Worm (Caenorhabditis elegans) whole organism, mixed stage, embryonic: ENCODE data around the gene F13H8.1.

Experiments used
- M03D4.4 ChIP-seq: sonication (generic microtip); optimal IDR thresholded peaks from 2 replicates; lab custom pipeline; 2017; ENCODE audit warnings: mild to moderate bottlenecking, missing genetic modification characterization, missing compliant biosample characterization
- bed-3 ChIP-seq: fragments of 200-800 bp; sonication (Bioruptor generic); optimal IDR thresholded peaks from 3 replicates; lab custom pipeline; 2018; ENCODE audit warnings: mild to moderate bottlenecking, missing genetic modification characterization, moderate library complexity, missing compliant biosample characterization
- blmp-1 ChIP-seq: fragments of 150-350 bp; optimal IDR thresholded peaks from 2 replicates; lab custom pipeline; 2014; ENCODE audit warnings: missing biosample characterization, missing genetic modification characterization
- ceh-39 ChIP-seq: fragments of 150-350 bp; optimal IDR thresholded peaks from 2 replicates; lab custom pipeline; 2014; ENCODE audit warnings: missing biosample characterization, missing genetic modification characterization
- ceh-43 ChIP-seq: fragments of 200-800 bp; sonication (Bioruptor generic); optimal IDR thresholded peaks from 2 replicates; lab custom pipeline; 2018; ENCODE audit warnings: mild to moderate bottlenecking, missing genetic modification characterization, moderate library complexity, missing compliant biosample characterization
- ceh-83 ChIP-seq: fragments of 200-800 bp; sonication (Bioruptor generic); optimal IDR thresholded peaks from 2 replicates; lab custom pipeline; 2018; ENCODE audit warnings: mild to moderate bottlenecking, missing genetic modification characterization, missing compliant biosample characterization
- ces-1 ChIP-seq: fragments of 150-350 bp; optimal IDR thresholded peaks from 2 replicates; lab custom pipeline; 2014; ENCODE audit warnings: missing biosample characterization, missing genetic modification reagents, missing genetic modification characterization
- cnd-1 ChIP-seq: fragments of 200-800 bp; sonication (Bioruptor generic); optimal IDR thresholded peaks from 2 replicates; lab custom pipeline; 2018; ENCODE audit warnings: mild to moderate bottlenecking, missing genetic modification characterization, missing compliant biosample characterization
- drap-1 ChIP-seq: fragments of 200-800 bp; sonication (Bioruptor generic); optimal IDR thresholded peaks from 3 replicates; lab custom pipeline; 2018; ENCODE audit warnings: mild to moderate bottlenecking, missing genetic modification characterization, missing compliant biosample characterization
- elt-1 ChIP-seq: sonication (generic microtip); optimal IDR thresholded peaks from 2 replicates; lab custom pipeline; 2017; ENCODE audit warnings: missing genetic modification characterization, mild to moderate bottlenecking, missing compliant biosample characterization, antibody characterized with exemption, moderate library complexity, borderline replicate concordance; ENCODE audit not compliant: insufficient read depth
- elt-3 ChIP-seq: fragments of 150-350 bp; optimal IDR thresholded peaks from 2 replicates; lab custom pipeline; 2014; ENCODE audit warnings: missing biosample characterization, missing genetic modification characterization
- flh-1 ChIP-seq: fragments of 200-800 bp; sonication (Bioruptor generic); optimal IDR thresholded peaks from 2 replicates; lab custom pipeline; 2018; ENCODE audit warnings: mild to moderate bottlenecking, missing genetic modification characterization, moderate library complexity, missing compliant biosample characterization
- ham-2 ChIP-seq: fragments of 200-800 bp; sonication (Bioruptor generic); optimal IDR thresholded peaks from 2 replicates; lab custom pipeline; 2018; ENCODE audit warnings: mild to moderate bottlenecking, missing genetic modification characterization, missing compliant biosample characterization
- hlh-1 ChIP-seq: fragments of 150-350 bp; optimal IDR thresholded peaks from 2 replicates; lab custom pipeline; 2014; ENCODE audit warnings: missing biosample characterization, missing genetic modification reagents, missing genetic modification characterization
- lin-32 ChIP-seq: fragments of 200-800 bp; sonication (Bioruptor generic); optimal IDR thresholded peaks from 2 replicates; lab custom pipeline; 2018; ENCODE audit warnings: mild to moderate bottlenecking, missing genetic modification characterization, missing compliant biosample characterization
- lsy-2 ChIP-seq: fragments of 150-350 bp; optimal IDR thresholded peaks from 2 replicates; lab custom pipeline; 2014; ENCODE audit warnings: missing biosample characterization, missing genetic modification characterization
- mab-5 ChIP-seq: fragments of 150-350 bp; optimal IDR thresholded peaks from 2 replicates; lab custom pipeline; 2014; ENCODE audit warnings: missing biosample characterization, missing genetic modification characterization
- mep-1 ChIP-seq: fragments of 150-350 bp; optimal IDR thresholded peaks from 2 replicates; lab custom pipeline; 2017; ENCODE audit warnings: missing biosample characterization, missing genetic modification reagents, missing genetic modification characterization, inconsistent platforms
- mls-2 ChIP-seq: sonication (generic microtip); optimal IDR thresholded peaks from 2 replicates; lab custom pipeline; 2016; ENCODE audit warnings: mild to moderate bottlenecking, missing genetic modification characterization, moderate library complexity, missing compliant biosample characterization
- nhr-12 ChIP-seq: fragments of 150-350 bp; optimal IDR thresholded peaks from 2 replicates; lab custom pipeline; 2014; ENCODE audit warnings: missing biosample characterization, missing genetic modification characterization
- nhr-2 ChIP-seq: fragments of 150-350 bp; optimal IDR thresholded peaks from 2 replicates; lab custom pipeline; 2014; ENCODE audit warnings: missing biosample characterization, missing genetic modification characterization
- nhr-28 ChIP-seq: fragments of 150-350 bp; optimal IDR thresholded peaks from 2 replicates; lab custom pipeline; 2014; ENCODE audit warnings: missing biosample characterization, missing genetic modification characterization
- pha-4 ChIP-seq: fragments of 150-350 bp; optimal IDR thresholded peaks from 2 replicates; lab custom pipeline; 2018; ENCODE audit warnings: missing biosample characterization, missing genetic modification reagents, missing genetic modification characterization
- sem-2 ChIP-seq: fragments of 200-800 bp; sonication (Bioruptor generic); optimal IDR thresholded peaks from 2 replicates; lab custom pipeline; 2018; ENCODE audit warnings: mild to moderate bottlenecking, missing genetic modification characterization, missing compliant biosample characterization
- snpc-4 ChIP-seq: fragments of 150-350 bp; optimal IDR thresholded peaks from 2 replicates; lab custom pipeline; 2014; ENCODE audit warnings: missing biosample characterization, missing genetic modification characterization
- sptf-1 ChIP-seq: sonication (generic microtip); optimal IDR thresholded peaks from 2 replicates; lab custom pipeline; 2017; ENCODE audit warnings: mild to moderate bottlenecking, missing genetic modification characterization, moderate library complexity, missing compliant biosample characterization
- tbx-8 ChIP-seq: fragments of 200-800 bp; sonication (Bioruptor generic); optimal IDR thresholded peaks from 2 replicates; lab custom pipeline; 2018; ENCODE audit warnings: mild to moderate bottlenecking, missing genetic modification characterization, moderate library complexity, missing compliant biosample characterization
- unc-39 ChIP-seq: fragments of 150-350 bp; optimal IDR thresholded peaks from 2 replicates; lab custom pipeline; 2014; ENCODE audit warnings: missing biosample characterization, missing genetic modification characterization
- unc-62 ChIP-seq: fragments of 150-350 bp; optimal IDR thresholded peaks from 2 replicates; lab custom pipeline; 2014; ENCODE audit warnings: missing biosample characterization, missing genetic modification reagents, missing genetic modification characterization
- zip-8 ChIP-seq: fragments of 150-350 bp; optimal IDR thresholded peaks from 2 replicates; lab custom pipeline; 2014; ENCODE audit warnings: missing biosample characterization, missing genetic modification characterization
- ztf-11 ChIP-seq: fragments of 150-350 bp; optimal IDR thresholded peaks from 2 replicates; lab custom pipeline; 2014; ENCODE audit warnings: missing biosample characterization, missing genetic modification characterization

Gene F13H8.1

DNA sequence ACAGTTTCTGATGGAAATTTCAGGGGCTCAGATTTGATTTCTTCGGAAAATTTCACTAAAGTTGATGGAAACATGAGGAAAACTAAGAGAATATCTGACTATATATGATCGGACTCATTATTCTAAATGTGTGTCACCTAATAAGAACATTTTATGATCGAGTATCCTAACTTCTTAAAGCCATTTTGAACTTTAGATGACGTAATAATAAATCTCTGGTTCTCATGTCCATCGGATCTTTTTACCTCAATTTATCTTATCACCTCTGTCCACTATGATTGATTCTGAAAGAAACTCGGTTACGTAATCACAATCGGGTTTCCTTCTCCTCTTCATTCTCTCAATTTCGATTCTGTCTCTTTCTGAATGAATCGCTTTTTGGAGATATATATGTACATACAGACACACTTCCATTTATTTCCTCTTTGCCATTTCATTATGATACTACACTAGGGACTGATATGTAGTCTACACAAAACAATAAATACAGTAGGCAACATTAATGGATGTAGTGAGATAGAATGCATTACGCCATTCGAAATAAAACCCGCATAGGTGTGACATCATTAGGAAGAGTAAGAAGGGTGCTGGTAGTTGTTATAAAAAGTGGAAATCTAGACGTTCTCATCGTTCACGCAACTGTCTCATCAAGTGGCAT, 25.8 kb upstream of the F13H8.1 start:
- peak; percentile 98 for TF ChIP-seq zip-8 (tag; lab: Kevin White, UChicago)
- TF ChIP-seq cnd-1 (tag; lab: Kevin White, UChicago): no peak
- TF ChIP-seq lsy-2 (tag; lab: Kevin White, UChicago): no peak
- TF ChIP-seq mep-1: no peak
- TF ChIP-seq mab-5 (tag; lab: Kevin White, UChicago): no peak
- no peak for TF ChIP-seq snpc-4 (tag; lab: Kevin White, UChicago)
- no peak for TF ChIP-seq ceh-83 (GFP tag; lab: Kevin White, UChicago)
- no peak for TF ChIP-seq hlh-1 (tag; lab: Kevin White, UChicago)
- TF ChIP-seq, all 35 proteins: peak for 1

DNA sequence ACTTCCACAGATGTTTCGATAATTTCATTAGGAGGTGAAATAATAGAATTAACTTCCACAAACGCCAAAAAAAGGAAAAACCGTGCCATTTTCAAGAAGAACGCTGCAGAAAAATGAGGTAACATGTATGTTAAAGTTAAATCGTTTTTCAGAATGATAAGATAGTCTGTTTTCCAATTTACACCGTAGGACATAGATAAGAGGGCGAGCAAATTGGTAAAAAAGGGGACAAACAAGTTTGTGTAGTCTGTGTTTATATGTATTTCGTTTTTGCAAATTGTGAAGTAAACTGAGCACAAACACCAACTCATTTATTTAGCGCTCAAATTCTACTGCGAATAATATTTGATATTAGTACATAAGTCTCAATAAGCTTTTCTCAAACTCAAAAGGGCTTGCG, 23.3 kb upstream of the F13H8.1 start, which contains the start of gene F13H8.11:
Gene F13H8.11, minus strand, starts transcription at position 155 of the 400 bp plus-strand sequence.
- no peak for TF ChIP-seq ceh-83 (GFP tag; lab: Kevin White, UChicago)
- no peak for TF ChIP-seq cnd-1 (tag; lab: Kevin White, UChicago)
- no peak for TF ChIP-seq mab-5 (tag; lab: Kevin White, UChicago)
- no peak for TF ChIP-seq ces-1
- no peak for TF ChIP-seq sem-2 (GFP tag; lab: Kevin White, UChicago)
- TF ChIP-seq ztf-11: no peak
- no peak for TF ChIP-seq blmp-1 (tag; lab: Kevin White, UChicago)
- TF ChIP-seq flh-1 (GFP tag; lab: Kevin White, UChicago): no peak
- no peak for TF ChIP-seq mep-1
- no peak for TF ChIP-seq ceh-39 (tag; lab: Kevin White, UChicago)
- TF ChIP-seq hlh-1 (tag; lab: Kevin White, UChicago): no peak
- TF ChIP-seq bed-3: no peak
- TF ChIP-seq ham-2 (GFP tag; lab: Kevin White, UChicago): no peak
- no peak for TF ChIP-seq drap-1 (GFP tag; lab: Kevin White, UChicago)

DNA sequence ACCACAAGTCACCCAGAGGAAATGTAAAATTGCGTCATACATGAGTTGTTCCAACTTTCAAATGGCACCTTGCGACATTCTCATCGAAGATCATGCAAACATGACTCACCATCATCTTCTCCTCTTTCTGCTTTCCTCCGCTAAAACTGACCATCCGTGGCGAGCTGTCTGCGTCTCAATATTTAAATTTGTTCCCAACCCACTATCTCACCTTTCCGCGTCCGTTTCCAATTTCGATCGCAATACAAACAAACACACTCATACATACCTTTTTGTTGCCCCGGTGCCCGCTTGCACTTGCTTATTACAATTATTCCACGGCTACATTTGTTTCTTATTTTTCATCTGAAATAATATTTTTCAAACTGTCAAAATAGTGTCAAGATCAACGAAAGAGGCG, 22.5 kb upstream of the F13H8.1 start, which contains the start of gene nmgp-1:
Gene nmgp-1, plus strand, starts transcription at position 174 of the 400 bp plus-strand sequence.
- TF ChIP-seq pha-4 (tag; lab: Kevin White, UChicago) (peak; percentile 13), elt-3 (no peak), zip-8 (tag; lab: Kevin White, UChicago) (peak; percentile 35)

DNA sequence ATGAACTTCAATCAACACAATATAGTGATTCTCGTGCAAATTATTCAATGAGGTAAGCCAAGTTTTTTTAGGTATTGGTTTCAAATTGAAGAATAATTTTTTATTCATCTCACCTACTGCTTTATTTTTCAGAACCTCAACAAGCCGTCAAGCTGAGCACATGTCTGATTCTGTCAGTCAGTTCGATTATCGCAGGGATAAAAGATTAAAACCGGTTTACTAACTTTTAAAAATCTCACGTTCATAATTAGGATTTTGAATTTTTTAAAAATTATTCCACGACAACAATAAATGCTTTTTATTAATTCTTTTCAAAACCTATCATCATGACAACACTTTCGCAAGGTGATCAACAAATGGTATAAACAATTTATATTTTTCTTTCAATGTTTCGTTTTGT, 21.0 kb upstream of the F13H8.1 start, which contains the start of gene F13H8.12:
Gene F13H8.12, plus strand, starts transcription at position 301 of the 400 bp plus-strand sequence.
- TF ChIP-seq sem-2 (GFP tag; lab: Kevin White, UChicago) (no peak), nhr-28 (tag; lab: Kevin White, UChicago) (no peak), M03D4.4 (tag; lab: Kevin White, UChicago) (no peak), bed-3 (no peak), nhr-2 (tag; lab: Kevin White, UChicago) (no peak), cnd-1 (tag; lab: Kevin White, UChicago) (no peak), ces-1 (no peak), sptf-1 (no peak), unc-39 (tag; lab: Kevin White, UChicago) (no peak), ztf-11 (no peak), mep-1 (no peak), blmp-1 (tag; lab: Kevin White, UChicago) (no peak), pha-4 (tag; lab: Kevin White, UChicago) (no peak), elt-1 (tag; lab: Kevin White, UChicago) (no peak)
- TF ChIP-seq, all 35 proteins: peak for 0

DNA sequence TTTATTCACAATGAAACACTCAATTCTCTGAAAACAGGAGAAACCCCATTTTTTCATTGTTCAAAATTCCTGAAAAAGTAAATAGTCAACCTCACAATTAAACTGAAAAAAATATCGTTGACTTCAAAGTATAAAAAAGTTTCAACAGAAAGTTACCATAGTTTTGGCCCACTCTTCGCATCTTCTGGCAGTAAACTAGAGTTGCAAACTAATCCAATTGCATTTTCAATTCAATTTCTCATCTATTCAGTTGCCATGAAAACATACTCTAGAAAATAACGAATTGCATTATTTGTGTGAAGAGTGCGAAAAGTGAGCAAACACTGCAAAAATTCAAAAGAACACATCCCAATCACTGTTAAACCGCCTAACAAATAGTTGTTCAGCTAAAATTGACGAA, 19.5 kb upstream of the F13H8.1 start, which contains the start of gene F13H8.3:
Gene F13H8.3, plus strand, starts transcription at position 301 of the 400 bp plus-strand sequence.
- TF ChIP-seq nhr-2 (tag; lab: Kevin White, UChicago): no peak
- TF ChIP-seq cnd-1 (tag; lab: Kevin White, UChicago): no peak
- TF ChIP-seq unc-62 (GFP tag; lab: Kevin White, UChicago): no peak
- no peak for TF ChIP-seq mls-2 (tag; lab: Kevin White, UChicago)
- no peak for TF ChIP-seq zip-8 (tag; lab: Kevin White, UChicago)
- no peak for TF ChIP-seq nhr-12 (tag; lab: Kevin White, UChicago)
- TF ChIP-seq lin-32: no peak
- no peak for TF ChIP-seq flh-1 (GFP tag; lab: Kevin White, UChicago)
- no peak for TF ChIP-seq tbx-8 (GFP tag; lab: Kevin White, UChicago)
- TF ChIP-seq bed-3: no peak
- no peak for TF ChIP-seq ceh-43 (GFP tag; lab: Kevin White, UChicago)
